Worm (Caenorhabditis elegans) whole organism, L2 larva: ENCODE measurements around the gene mdt-6.
"Not testable (repeated sequence)": the region's sequence is repeated elsewhere in the genome, so short reads cannot be mapped to it uniquely, and the experiment has no call there.

Experiments used
- aly-2 ChIP-seq: fragments of 150-350 bp; optimal IDR thresholded peaks from 2 replicates; lab custom pipeline; 2014; ENCODE audit warnings: missing biosample characterization, missing genetic modification characterization
- ama-1 ChIP-seq: fragments of 150-350 bp; optimal IDR thresholded peaks from 2 replicates; lab custom pipeline; 2018; ENCODE audit warnings: inconsistent platforms
- dmd-4 ChIP-seq: sonication (generic microtip); optimal IDR thresholded peaks from 2 replicates; lab custom pipeline; 2017; ENCODE audit warnings: missing biosample characterization, missing genetic modification characterization
- elt-3 ChIP-seq: sonication (generic microtip); optimal IDR thresholded peaks from 2 replicates; lab custom pipeline; 2017; ENCODE audit warnings: missing biosample characterization, missing genetic modification characterization
- fos-1 ChIP-seq: fragments of 150-350 bp; optimal IDR thresholded peaks from 2 replicates; lab custom pipeline; 2014; ENCODE audit warnings: missing biosample characterization, missing genetic modification characterization
- nhr-10 ChIP-seq: sonication (generic microtip); optimal IDR thresholded peaks from 2 replicates; lab custom pipeline; 2017; ENCODE audit warnings: missing biosample characterization, missing genetic modification characterization
- sma-3 ChIP-seq: sonication (generic microtip); optimal IDR thresholded peaks from 2 replicates; lab custom pipeline; 2016; ENCODE audit warnings: missing genetic modification reagents, missing genetic modification characterization, missing compliant biosample characterization
- unc-39 ChIP-seq: fragments of 150-350 bp; optimal IDR thresholded peaks from 2 replicates; lab custom pipeline; 2014; ENCODE audit warnings: missing biosample characterization, missing genetic modification characterization
- unc-55 ChIP-seq: fragments of 150-350 bp; sonication (generic microtip); optimal IDR thresholded peaks from 3 replicates; lab custom pipeline; 2014; ENCODE audit warnings: missing biosample characterization, missing genetic modification reagents, missing genetic modification characterization
- zag-1 ChIP-seq: fragments of 150-350 bp; optimal IDR thresholded peaks from 2 replicates; lab custom pipeline; 2014; ENCODE audit warnings: missing biosample characterization, missing genetic modification characterization
- ztf-11 ChIP-seq: sonication (generic microtip); optimal IDR thresholded peaks from 2 replicates; lab custom pipeline; 2017; ENCODE audit warnings: missing biosample characterization, missing genetic modification characterization

DNA sequence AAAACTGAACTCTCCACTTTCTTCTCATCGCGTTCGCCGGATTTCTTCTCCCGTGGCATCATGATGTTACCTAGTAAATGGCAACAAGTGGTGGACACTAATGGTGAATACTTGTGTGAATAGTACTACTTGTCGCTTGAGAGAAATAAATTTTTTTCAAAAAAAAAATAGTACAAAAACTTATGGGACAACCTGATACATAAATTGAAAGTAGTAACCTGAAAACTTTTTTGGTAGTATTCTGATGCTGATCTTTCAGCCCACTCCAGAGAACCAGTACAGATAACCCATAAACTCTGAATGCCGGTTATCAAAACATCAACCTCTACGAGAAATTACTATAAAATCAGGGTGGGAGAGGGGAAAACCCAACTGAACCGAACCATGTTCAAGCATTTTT, 1.6 kb downstream of the mdt-6 start, which contains the start of gene Y57E12AL.2:
- not testable (repeated sequence) for TF ChIP-seq zag-1; elt-3 (tag; lab: Kevin White, UChicago); nhr-10 (tag; lab: Kevin White, UChicago); dmd-4; unc-39 (tag; lab: Kevin White, UChicago); ama-1 (lab: Kevin White, UChicago); fos-1 (tag; lab: Kevin White, UChicago); ztf-11 (tag; lab: Kevin White, UChicago); aly-2 (tag; lab: Kevin White, UChicago); unc-55; sma-3 (GFP tag; lab: Kevin White, UChicago)
